Worm (Caenorhabditis elegans) whole organism, early embryonic: ENCODE results near the gene cfap-36.
A peak's percentile ranks its signal among the peaks of the same experiment; 100 is the strongest.

Experiments
- F13C5.2 ChIP-seq: sonication (generic microtip); optimal IDR thresholded peaks from 2 replicates; lab custom pipeline; 2017; ENCODE audit warnings: mild to moderate bottlenecking, missing genetic modification characterization, inconsistent platforms, missing compliant biosample characterization
- aly-1 ChIP-seq: sonication (generic microtip); optimal IDR thresholded peaks from 2 replicates; lab custom pipeline; 2016; ENCODE audit warnings: missing genetic modification characterization, missing compliant biosample characterization
- ceh-13 ChIP-seq: fragments of 200-800 bp; sonication (Bioruptor generic); optimal IDR thresholded peaks from 2 replicates; lab custom pipeline; 2018; ENCODE audit warnings: mild to moderate bottlenecking, missing genetic modification characterization, missing compliant biosample characterization
- ceh-36 ChIP-seq: sonication (generic microtip); optimal IDR thresholded peaks from 2 replicates; lab custom pipeline; 2016; ENCODE audit warnings: missing genetic modification characterization, inconsistent platforms, missing compliant biosample characterization
- ets-7 ChIP-seq: sonication (generic microtip); optimal IDR thresholded peaks from 2 replicates; lab custom pipeline; 2016; ENCODE audit warnings: missing genotype, missing genetic modification characterization, missing compliant biosample characterization
- flt-1 ChIP-seq: fragments of 200-800 bp; sonication (Bioruptor generic); IDR thresholded peaks from 2 replicates; pipeline ENCODE4 v1.3.6; 2022; ENCODE audit warnings: missing genetic modification characterization, missing compliant biosample characterization
- hmbx-1 ChIP-seq: sonication (generic microtip); optimal IDR thresholded peaks from 2 replicates; lab custom pipeline; 2016; ENCODE audit warnings: mild to moderate bottlenecking, missing genetic modification characterization, missing compliant biosample characterization
- scrt-1 ChIP-seq: fragments of 200-800 bp; sonication (Bioruptor generic); IDR thresholded peaks from 2 replicates; pipeline ENCODE4 v1.3.6; 2022; ENCODE audit warnings: missing genetic modification characterization, missing compliant biosample characterization
- tbx-11 ChIP-seq: fragments of 200-800 bp; sonication (Bioruptor generic); IDR thresholded peaks from 2 replicates; pipeline ENCODE4 v1.3.6; 2022; ENCODE audit warnings: missing genetic modification characterization, missing compliant biosample characterization
- tbx-37 ChIP-seq: fragments of 200-800 bp; sonication (Bioruptor generic); conservative IDR thresholded peaks from 2 replicates; pipeline ENCODE4 v1.3.6; 2022; ENCODE audit warnings: missing genetic modification reagents, missing genetic modification characterization, missing compliant biosample characterization

cfap-36 gene

DNA sequence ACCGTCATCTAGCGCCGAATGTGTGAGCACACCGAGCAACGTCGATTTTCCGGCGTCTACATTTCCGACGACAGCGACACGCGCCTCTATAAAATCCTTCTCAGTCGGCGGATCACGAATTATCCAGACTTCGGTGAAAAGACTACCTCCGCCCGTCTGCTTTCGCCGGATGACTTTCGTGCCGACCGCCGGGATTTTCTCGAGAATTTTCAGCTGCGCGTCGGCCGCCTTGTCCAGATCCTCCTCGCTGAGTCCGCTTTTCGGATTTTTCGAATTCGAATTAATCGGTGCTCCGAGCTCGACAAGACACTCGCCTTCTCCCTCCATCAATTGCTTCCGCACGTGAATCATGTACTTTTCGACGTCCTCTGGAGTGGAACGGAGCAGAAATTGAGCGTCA lies 49.8 kb downstream of the cfap-36 start:
- TF ChIP-seq hmbx-1 (tag; lab: Kevin White, UChicago) (no peak), F13C5.2 (no peak), scrt-1 (GFP tag; lab: Robert Waterston, UW) (no peak)

ce11 chrV:117312-117711 lies 54.7 kb downstream of the cfap-36 start:
- TF ChIP-seq scrt-1 (GFP tag; lab: Robert Waterston, UW), result no peak
- TF ChIP-seq tbx-11 (GFP tag; lab: Robert Waterston, UW), result no peak
- TF ChIP-seq ets-7 (tag; lab: Kevin White, UChicago), result no peak
- TF ChIP-seq hmbx-1 (tag; lab: Kevin White, UChicago), result no peak
- TF ChIP-seq ceh-13, result no peak
- TF ChIP-seq F13C5.2, result no peak
- TF ChIP-seq tbx-37 (GFP tag; lab: Robert Waterston, UW), result no peak
- no peak for TF ChIP-seq aly-1 (tag; lab: Kevin White, UChicago)
- no peak for TF ChIP-seq flt-1

ce11 chrV:116243-116642 lies 55.8 kb downstream of the cfap-36 start:
- TF ChIP-seq ceh-36 (tag; lab: Kevin White, UChicago), result no peak
- peak; percentile 56; the same call in 1 of the 2 replicates for TF ChIP-seq scrt-1 (GFP tag; lab: Robert Waterston, UW)
